Worm (Caenorhabditis elegans) whole organism, midembryonic: ENCODE results near the gene F31B9.2.

ENCODE experiments used
- T22C8.4 ChIP-seq: fragments of 200-800 bp; sonication (Bioruptor generic); IDR thresholded peaks from 2 replicates; pipeline ENCODE4 v1.3.6; 2022; ENCODE audit warnings: missing genetic modification characterization, missing compliant biosample characterization
- cog-1 ChIP-seq: sonication (generic microtip); optimal IDR thresholded peaks from 2 replicates; lab custom pipeline; 2016; ENCODE audit warnings: missing genetic modification characterization, missing compliant biosample characterization
- flt-1 ChIP-seq: fragments of 200-800 bp; sonication (Bioruptor generic); IDR thresholded peaks from 2 replicates; pipeline ENCODE4 v1.3.6; 2022; ENCODE audit warnings: missing genetic modification characterization, missing compliant biosample characterization
- klf-2 ChIP-seq: fragments of 200-800 bp; sonication (Bioruptor generic); conservative IDR thresholded peaks from 2 replicates; pipeline ENCODE4 v1.3.6; 2022; ENCODE audit warnings: missing genetic modification reagents, missing genetic modification characterization, missing compliant biosample characterization
- med-1 ChIP-seq: sonication (generic microtip); optimal IDR thresholded peaks from 2 replicates; lab custom pipeline; 2017; ENCODE audit warnings: missing genetic modification characterization, mild to moderate bottlenecking, missing compliant biosample characterization, antibody characterized with exemption, missing genetic modification reagents; ENCODE audit not compliant: insufficient read depth
- ref-1 ChIP-seq: fragments of 200-800 bp; sonication (Bioruptor generic); conservative IDR thresholded peaks from 2 replicates; pipeline ENCODE4 v1.3.6; 2022; ENCODE audit warnings: missing genetic modification reagents, missing genetic modification characterization, missing compliant biosample characterization
- ztf-23 ChIP-seq: fragments of 200-800 bp; sonication (Bioruptor generic); IDR thresholded peaks from 2 replicates; pipeline ENCODE4 v1.3.6; 2022; ENCODE audit warnings: missing genetic modification reagents, missing genetic modification characterization, missing compliant biosample characterization
- ztf-29 ChIP-seq: fragments of 200-800 bp; sonication (Bioruptor generic); IDR thresholded peaks from 2 replicates; pipeline ENCODE4 v1.3.6; 2022; ENCODE audit warnings: missing genetic modification reagents, missing genetic modification characterization, missing compliant biosample characterization

ce11 chrX:15887989-15888388 lies 29.2 kb upstream of the F31B9.2 start:
- no peak for TF ChIP-seq ztf-23 (GFP tag; lab: Robert Waterston, UW)
- TF ChIP-seq ztf-29 (GFP tag; lab: Robert Waterston, UW): no peak
- TF ChIP-seq cog-1: no peak
- no peak for TF ChIP-seq ref-1 (GFP tag; lab: Robert Waterston, UW)
- no peak for TF ChIP-seq T22C8.4 (GFP tag; lab: Robert Waterston, UW)
- no peak for TF ChIP-seq klf-2 (GFP tag; lab: Robert Waterston, UW)
- TF ChIP-seq med-1 (GFP tag; lab: Kevin White, UChicago): no peak
- TF ChIP-seq flt-1 (GFP tag; lab: Robert Waterston, UW): no peak
